Fruit fly (Drosophila melanogaster) whole organism, wandering third instar larva: ENCODE measurements around the gene Pex7.
A peak's percentile ranks its signal among the peaks of the same experiment; 100 is the strongest.

Source experiments
- Abd-B ChIP-seq: fragments of >200 bp; optimal IDR thresholded peaks from 2 replicates; lab custom pipeline; 2017; ENCODE audit warnings: missing biosample characterization, missing genetic modification characterization
- CG32264 ChIP-seq: fragments of 200-800 bp; sonication (Bioruptor generic); optimal IDR thresholded peaks from 2 replicates; lab custom pipeline; 2016; ENCODE audit warnings: missing biosample characterization, missing genetic modification characterization
- CG9705 ChIP-seq: fragments of 200-800 bp; sonication (Bioruptor generic); optimal IDR thresholded peaks from 2 replicates; lab custom pipeline; 2018; ENCODE audit warnings: missing biosample characterization, mild to moderate bottlenecking, missing genetic modification characterization
- CrebA ChIP-seq: fragments of 200-800 bp; sonication (Bioruptor generic); optimal IDR thresholded peaks from 2 replicates; lab custom pipeline; 2016; ENCODE audit warnings: missing biosample characterization, mild to moderate bottlenecking, missing genetic modification characterization, borderline replicate concordance
- Dfd ChIP-seq: fragments of >200 bp; optimal IDR thresholded peaks from 2 replicates; lab custom pipeline; 2017; ENCODE audit warnings: missing biosample characterization, missing genetic modification characterization
- Dif ChIP-seq: fragments of 200-275, 200-300 bp; sonication (Bioruptor generic); optimal IDR thresholded peaks from 2 replicates; lab custom pipeline; 2018; ENCODE audit warnings: missing biosample characterization, missing genetic modification characterization; ENCODE audit not compliant: partially characterized antibody
- GATAd ChIP-seq: sonication (Bioruptor generic); optimal IDR thresholded peaks from 2 replicates; lab custom pipeline; 2016; ENCODE audit warnings: missing biosample characterization, missing genetic modification characterization
- HLH106 ChIP-seq: fragments of 200-800 bp; optimal IDR thresholded peaks from 3 replicates; lab custom pipeline; 2019; ENCODE audit warnings: missing biosample characterization, mild to moderate bottlenecking, missing genetic modification characterization, moderate library complexity
- Hnf4 ChIP-seq: fragments of 200-800 bp; sonication (Bioruptor generic); optimal IDR thresholded peaks from 2 replicates; lab custom pipeline; 2016; ENCODE audit warnings: missing biosample characterization, mild to moderate bottlenecking, missing genetic modification characterization
- Hr78 ChIP-seq: fragments of >200 bp; optimal IDR thresholded peaks from 2 replicates; lab custom pipeline; 2017; ENCODE audit warnings: missing biosample characterization, missing genetic modification characterization
- Hr83 ChIP-seq: fragments of 200-300 bp; sonication (Bioruptor generic); optimal IDR thresholded peaks from 2 replicates; lab custom pipeline; 2016; ENCODE audit warnings: missing biosample characterization, mild to moderate bottlenecking, missing genetic modification characterization, moderate library complexity; ENCODE audit not compliant: poor library complexity, severe bottlenecking
- Jra ChIP-seq: sonication (Bioruptor generic); optimal IDR thresholded peaks from 2 replicates; lab custom pipeline; 2016; ENCODE audit warnings: missing biosample characterization, missing genetic modification characterization
- Mio ChIP-seq: sonication (Bioruptor generic); optimal IDR thresholded peaks from 2 replicates; lab custom pipeline; 2016; ENCODE audit warnings: missing biosample characterization, missing genetic modification characterization
- Myc ChIP-seq: fragments of >200 bp; optimal IDR thresholded peaks from 2 replicates; lab custom pipeline; 2017
- N ChIP-seq: fragments of >200 bp; optimal IDR thresholded peaks from 2 replicates; lab custom pipeline; 2018; ENCODE audit warnings: missing biosample characterization, missing external identifiers, missing genetic modification characterization
- OdsH ChIP-seq: fragments of 200-800 bp; sonication (Bioruptor generic); optimal IDR thresholded peaks from 2 replicates; lab custom pipeline; 2016; ENCODE audit warnings: missing biosample characterization, mild to moderate bottlenecking, missing genetic modification characterization
- Rel ChIP-seq, 2 experiments: fragments of 200-800 bp; sonication (Bioruptor generic) in 1 of 2; optimal IDR thresholded peaks; 2 replicates in 1 of 2; 3 replicates in 1 of 2; lab custom pipeline; 2016 to 2019; ENCODE audit warnings: mild to moderate bottlenecking in 2 of 2, missing biosample characterization in 2 of 2, missing genetic modification characterization in 2 of 2, moderate library complexity in 1 of 2
- Sp1 ChIP-seq: fragments of 200-800 bp; sonication (Bioruptor generic); optimal IDR thresholded peaks from 3 replicates; lab custom pipeline; 2019; ENCODE audit warnings: missing biosample characterization, mild to moderate bottlenecking, missing genetic modification characterization, moderate library complexity
- Vsx2 ChIP-seq: fragments of 200-300, 225-300 bp; sonication (Bioruptor generic); optimal IDR thresholded peaks from 2 replicates; lab custom pipeline; 2018; ENCODE audit warnings: missing biosample characterization, missing genetic modification characterization; ENCODE audit not compliant: partially characterized antibody
- br ChIP-seq: fragments of 200-800 bp; sonication (Bioruptor generic); optimal IDR thresholded peaks from 2 replicates; lab custom pipeline; 2016; ENCODE audit warnings: missing biosample characterization, missing genetic modification characterization
- brk ChIP-seq: fragments of 200-800 bp; sonication (Bioruptor generic); optimal IDR thresholded peaks from 2 replicates; lab custom pipeline; 2016; ENCODE audit warnings: missing biosample characterization, mild to moderate bottlenecking, missing genetic modification characterization
- dl ChIP-seq, 2 experiments: fragments of 175-275, 200-275 bp in 1 of 2; fragments of 200-275 bp in 1 of 2; sonication (Bioruptor generic); optimal IDR thresholded peaks; lab custom pipeline; 2018; ENCODE audit warnings: mild to moderate bottlenecking in 2 of 2, missing biosample characterization in 2 of 2, missing genetic modification characterization in 2 of 2, moderate library complexity in 2 of 2; ENCODE audit not compliant: partially characterized antibody in 2 of 2, insufficient read depth in 1 of 2
- dmrt93B ChIP-seq: fragments of 200-800 bp; sonication (Bioruptor generic); optimal IDR thresholded peaks from 2 replicates; lab custom pipeline; 2018; ENCODE audit warnings: missing biosample characterization, mild to moderate bottlenecking, missing genetic modification characterization
- dsf ChIP-seq: sonication (Bioruptor generic); optimal IDR thresholded peaks from 2 replicates; lab custom pipeline; 2016; ENCODE audit warnings: missing biosample characterization, missing genetic modification characterization, borderline replicate concordance
- ey ChIP-seq: fragments of 200-800 bp; sonication (Bioruptor generic); optimal IDR thresholded peaks from 2 replicates; lab custom pipeline; 2016; ENCODE audit warnings: missing biosample characterization, missing genetic modification characterization
- foxo ChIP-seq, 2 experiments: fragments of 200-800 bp; sonication (Bioruptor generic); optimal IDR thresholded peaks; 2 replicates in 1 of 2; 3 replicates in 1 of 2; lab custom pipeline; 2016 to 2017; ENCODE audit warnings: missing biosample characterization in 2 of 2, missing genetic modification characterization in 2 of 2
- fru ChIP-seq: fragments of 200-800 bp; sonication (Bioruptor generic); optimal IDR thresholded peaks from 3 replicates; lab custom pipeline; 2016; ENCODE audit warnings: missing biosample characterization, mild to moderate bottlenecking, missing genetic modification characterization
- h ChIP-seq: fragments of 200-800 bp; sonication (Bioruptor generic); optimal IDR thresholded peaks from 3 replicates; lab custom pipeline; 2016; ENCODE audit warnings: missing biosample characterization, mild to moderate bottlenecking, missing genetic modification characterization
- jim ChIP-seq: fragments of 175-275, 200-325 bp; sonication (Bioruptor generic); optimal IDR thresholded peaks from 2 replicates; lab custom pipeline; 2016; ENCODE audit warnings: missing biosample characterization, mild to moderate bottlenecking, missing genetic modification characterization
- lola ChIP-seq: fragments of >200 bp; optimal IDR thresholded peaks from 2 replicates; lab custom pipeline; 2017; ENCODE audit warnings: missing biosample characterization, missing genetic modification characterization
- pan ChIP-seq: fragments of >200 bp; optimal IDR thresholded peaks from 2 replicates; lab custom pipeline; 2017
- psq ChIP-seq: fragments of 200-800 bp; sonication (Bioruptor generic); optimal IDR thresholded peaks from 3 replicates; lab custom pipeline; 2017; ENCODE audit warnings: missing biosample characterization, mild to moderate bottlenecking, missing genetic modification characterization, moderate library complexity
- rgr ChIP-seq: fragments of 200-800 bp; sonication (Bioruptor generic); optimal IDR thresholded peaks from 3 replicates; lab custom pipeline; 2016; ENCODE audit warnings: missing biosample characterization, mild to moderate bottlenecking, missing genetic modification characterization
- sage ChIP-seq: fragments of 200-800 bp; sonication (Bioruptor generic); optimal IDR thresholded peaks from 2 replicates; lab custom pipeline; 2016; ENCODE audit warnings: missing biosample characterization, mild to moderate bottlenecking, missing genetic modification characterization
- sv ChIP-seq: fragments of 200-800 bp; sonication (Bioruptor generic); optimal IDR thresholded peaks from 3 replicates; lab custom pipeline; 2016; ENCODE audit warnings: missing biosample characterization, missing genetic modification characterization
- tai ChIP-seq: sonication (Bioruptor generic); optimal IDR thresholded peaks from 2 replicates; lab custom pipeline; 2016; ENCODE audit warnings: missing biosample characterization, missing genetic modification characterization
- usp ChIP-seq: fragments of >200 bp; optimal IDR thresholded peaks from 2 replicates; lab custom pipeline; 2017; ENCODE audit warnings: missing biosample characterization, missing genetic modification characterization
- woc ChIP-seq: sonication (Bioruptor generic); optimal IDR thresholded peaks from 2 replicates; lab custom pipeline; 2016; ENCODE audit warnings: missing biosample characterization, mild to moderate bottlenecking, missing genetic modification characterization

Gene Pex7

DNA sequence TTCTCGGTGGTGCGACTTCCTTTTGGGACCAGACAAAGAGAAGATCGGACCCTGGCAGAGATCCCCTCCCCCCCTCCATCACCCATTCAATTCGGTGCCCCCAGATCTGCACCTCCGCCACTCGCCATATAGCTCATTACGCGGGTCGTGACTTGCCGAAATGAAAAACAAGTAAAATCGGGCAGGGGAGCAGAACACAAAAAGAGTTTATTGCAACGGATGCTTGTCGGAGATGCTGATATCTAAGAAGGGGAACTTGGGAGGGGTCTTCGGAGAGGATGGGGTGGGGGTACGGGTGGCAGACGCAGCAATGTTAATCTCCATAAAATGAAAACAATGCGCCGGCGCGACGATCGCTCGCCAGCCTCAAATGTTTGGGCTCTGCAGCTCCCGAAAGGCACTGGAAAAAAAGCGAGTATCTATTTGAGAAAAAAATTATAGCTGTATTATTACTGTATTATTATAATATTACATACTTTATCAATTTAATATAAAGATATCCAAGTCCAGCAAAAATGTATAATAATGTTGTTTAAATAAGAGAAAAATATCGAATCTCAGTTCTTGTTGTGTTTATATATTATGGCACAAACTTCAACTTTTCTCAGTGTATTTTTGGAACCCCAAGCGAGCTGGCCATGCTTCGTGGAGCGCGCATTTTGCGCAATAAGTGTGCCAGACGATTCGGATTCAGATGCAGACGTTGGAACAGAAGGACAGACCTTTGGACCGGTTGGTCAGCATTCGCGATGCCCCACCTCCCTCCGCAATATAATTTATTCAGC, 21.1 kb downstream of the Pex7 start:
- no peak for TF ChIP-seq Hr83 (GFP tag; lab: Kevin White, UChicago)
- TF ChIP-seq tai (GFP tag; lab: Kevin White, UChicago) = no peak
- TF ChIP-seq usp = no peak
- TF ChIP-seq psq (GFP tag; lab: Kevin White, UChicago) = peak; percentile 85
- peak; percentile 63 for TF ChIP-seq woc (GFP tag; lab: Kevin White, UChicago)
- TF ChIP-seq jim (GFP tag; lab: Kevin White, UChicago) = no peak
- no peak for TF ChIP-seq N (GFP tag; lab: Kevin White, UChicago)
- TF ChIP-seq CrebA = no peak
- peak; percentile 45 for TF ChIP-seq Dif (GFP tag; lab: Kevin White, UChicago)
- TF ChIP-seq CG9705 = peak; percentile 82
- peak; percentile 64 for TF ChIP-seq sage (GFP tag; lab: Kevin White, UChicago)
- peak; percentile 21 for TF ChIP-seq CG32264 (GFP tag; lab: Kevin White, UChicago)
- TF ChIP-seq dl (GFP tag; optimal IDR thresholded peaks at IDR 0.05; lab: Kevin White, UChicago; ENCODE audit: insufficient read depth in 1 of 2, partially characterized antibody in 2 of 2) = no peak
- no peak for TF ChIP-seq sv (GFP tag; lab: Kevin White, UChicago)
- TF ChIP-seq pan = no peak
- TF ChIP-seq brk (GFP tag; lab: Kevin White, UChicago) = peak; percentile 87
- no peak for TF ChIP-seq Dfd (GFP tag; lab: Kevin White, UChicago)
- TF ChIP-seq Hnf4 (GFP tag; lab: Kevin White, UChicago) = peak; percentile 78
- TF ChIP-seq Myc (lab: Kevin White, UChicago) = no peak
- peak; percentile 92 for TF ChIP-seq HLH106
- no peak for TF ChIP-seq lola (GFP tag; lab: Kevin White, UChicago)
- TF ChIP-seq Vsx2 = peak; percentile 52
- TF ChIP-seq foxo (GFP tag; optimal IDR thresholded peaks at IDR 0.05; lab: Kevin White, UChicago) = peak in 1 of 2 experiments; percentile 89
- TF ChIP-seq br = peak; percentile 61
- TF ChIP-seq Abd-B (GFP tag; lab: Kevin White, UChicago) = no peak
- peak; percentile 93 for TF ChIP-seq Sp1 (GFP tag; lab: Kevin White, UChicago)
- peak; percentile 89 for TF ChIP-seq rgr
- peak; percentile 80 for TF ChIP-seq dmrt93B (GFP tag; lab: Kevin White, UChicago)
- peak; percentile 17 for TF ChIP-seq dsf (GFP tag; lab: Kevin White, UChicago)
- peak; percentile 80 for TF ChIP-seq h
- no peak for TF ChIP-seq GATAd (GFP tag; lab: Kevin White, UChicago)
- TF ChIP-seq Hr78 (GFP tag; lab: Kevin White, UChicago) = no peak
- TF ChIP-seq OdsH (GFP tag; lab: Kevin White, UChicago) = peak; percentile 90
- TF ChIP-seq Mio = no peak
- TF ChIP-seq Jra (GFP tag; lab: Kevin White, UChicago) = no peak
- peak; percentile 67 for TF ChIP-seq ey (GFP tag; lab: Kevin White, UChicago)
- peak; percentile 63 for TF ChIP-seq Rel (GFP tag; optimal IDR thresholded peaks at IDR 0.05; lab: Kevin White, UChicago)
- peak; percentile 62 for TF ChIP-seq Rel (tag; optimal IDR thresholded peaks at IDR 0.05; lab: Kevin White, UChicago)
- peak; percentile 79 for TF ChIP-seq fru

DNA sequence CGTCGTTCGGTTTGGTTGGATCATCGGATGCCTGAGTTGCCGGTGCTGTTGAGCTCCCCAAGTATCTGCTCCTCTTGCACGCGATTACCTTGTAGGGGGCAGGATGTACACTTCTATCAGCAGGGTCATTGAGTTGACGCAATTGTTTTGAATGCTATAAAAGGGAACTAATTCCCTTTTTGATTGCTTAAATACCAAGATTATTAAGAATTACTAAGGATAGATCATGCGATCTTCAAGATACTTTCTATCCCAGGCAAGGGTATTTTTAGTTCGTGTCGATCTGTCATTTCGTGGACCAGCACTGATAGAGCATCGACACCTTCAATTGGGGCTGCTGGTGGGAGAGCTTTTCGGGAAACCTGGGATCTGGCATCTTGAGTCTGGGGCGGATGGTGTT, 22.1 kb downstream of the Pex7 start:
- no peak for TF ChIP-seq lola (GFP tag; lab: Kevin White, UChicago)
- TF ChIP-seq fru = peak; percentile 93
- TF ChIP-seq dsf (GFP tag; lab: Kevin White, UChicago) = no peak
- TF ChIP-seq h = peak; percentile 88
- TF ChIP-seq dmrt93B (GFP tag; lab: Kevin White, UChicago) = peak; percentile 49
- peak; percentile 82 for TF ChIP-seq woc (GFP tag; lab: Kevin White, UChicago)
- TF ChIP-seq GATAd (GFP tag; lab: Kevin White, UChicago) = no peak
- no peak for TF ChIP-seq Mio
- no peak for TF ChIP-seq sage (GFP tag; lab: Kevin White, UChicago)
- no peak for TF ChIP-seq Jra (GFP tag; lab: Kevin White, UChicago)
- peak; percentile 40 for TF ChIP-seq CG32264 (GFP tag; lab: Kevin White, UChicago)
- no peak for TF ChIP-seq brk (GFP tag; lab: Kevin White, UChicago)
- TF ChIP-seq foxo (GFP tag; optimal IDR thresholded peaks at IDR 0.05; lab: Kevin White, UChicago) = peak in 1 of 2 experiments; percentile 68
- peak; percentile 45 for TF ChIP-seq psq (GFP tag; lab: Kevin White, UChicago)
- no peak for TF ChIP-seq Hr78 (GFP tag; lab: Kevin White, UChicago)
- no peak for TF ChIP-seq jim (GFP tag; lab: Kevin White, UChicago)
- TF ChIP-seq rgr = peak; percentile 66
- TF ChIP-seq sv (GFP tag; lab: Kevin White, UChicago) = no peak
- TF ChIP-seq Abd-B (GFP tag; lab: Kevin White, UChicago) = no peak
- no peak for TF ChIP-seq tai (GFP tag; lab: Kevin White, UChicago)
- TF ChIP-seq Hnf4 (GFP tag; lab: Kevin White, UChicago) = peak; percentile 60
- TF ChIP-seq Rel (GFP tag; optimal IDR thresholded peaks at IDR 0.05; lab: Kevin White, UChicago) = no peak
- TF ChIP-seq Rel (tag; optimal IDR thresholded peaks at IDR 0.05; lab: Kevin White, UChicago) = peak; percentile 48
- TF ChIP-seq br = peak; percentile 73
- peak; percentile 22 for TF ChIP-seq CG9705
- no peak for TF ChIP-seq dl (GFP tag; optimal IDR thresholded peaks at IDR 0.05; lab: Kevin White, UChicago; ENCODE audit: insufficient read depth in 1 of 2, partially characterized antibody in 2 of 2)
- TF ChIP-seq OdsH (GFP tag; lab: Kevin White, UChicago) = peak; percentile 78
- peak; percentile 87 for TF ChIP-seq Sp1 (GFP tag; lab: Kevin White, UChicago)
- TF ChIP-seq usp = no peak
- TF ChIP-seq Dfd (GFP tag; lab: Kevin White, UChicago) = no peak
- TF ChIP-seq ey (GFP tag; lab: Kevin White, UChicago) = peak; percentile 80
- TF ChIP-seq Vsx2 = no peak
- TF ChIP-seq HLH106 = peak; percentile 88
